Worm (Caenorhabditis elegans) whole organism, early embryonic: Measurements from ENCODE around the gene C42C1.3.

Source experiments
- ets-7 ChIP-seq: sonication (generic microtip); optimal IDR thresholded peaks from 2 replicates; lab custom pipeline; 2016; ENCODE audit warnings: missing genotype, missing genetic modification characterization, missing compliant biosample characterization
- hmbx-1 ChIP-seq: sonication (generic microtip); optimal IDR thresholded peaks from 2 replicates; lab custom pipeline; 2016; ENCODE audit warnings: mild to moderate bottlenecking, missing genetic modification characterization, missing compliant biosample characterization
- tra-4 ChIP-seq: sonication (generic microtip); optimal IDR thresholded peaks from 2 replicates; lab custom pipeline; 2017; ENCODE audit warnings: missing genetic modification characterization, missing compliant biosample characterization

- no peak for TF ChIP-seq hmbx-1 (tag; lab: Kevin White, UChicago)
- TF ChIP-seq tra-4 (tag; lab: Kevin White, UChicago), result no peak
- TF ChIP-seq ets-7 (tag; lab: Kevin White, UChicago), result no peak
Observed at ce11 chrIV:12244706-12245105, 25.6 kb downstream of the C42C1.3 start, which contains the start of gene sre-15.
